Worm (Caenorhabditis elegans) whole organism, mixed stage, embryonic: Measurements from ENCODE around the gene W02F12.8.

Experiments used
- M03D4.4 ChIP-seq: sonication (generic microtip); optimal IDR thresholded peaks from 2 replicates; lab custom pipeline; 2017; ENCODE audit warnings: mild to moderate bottlenecking, missing genetic modification characterization, missing compliant biosample characterization
- ces-1 ChIP-seq: fragments of 150-350 bp; optimal IDR thresholded peaks from 2 replicates; lab custom pipeline; 2014; ENCODE audit warnings: missing biosample characterization, missing genetic modification reagents, missing genetic modification characterization
- drap-1 ChIP-seq: fragments of 200-800 bp; sonication (Bioruptor generic); optimal IDR thresholded peaks from 3 replicates; lab custom pipeline; 2018; ENCODE audit warnings: mild to moderate bottlenecking, missing genetic modification characterization, missing compliant biosample characterization
- elt-1 ChIP-seq: sonication (generic microtip); optimal IDR thresholded peaks from 2 replicates; lab custom pipeline; 2017; ENCODE audit warnings: missing genetic modification characterization, mild to moderate bottlenecking, missing compliant biosample characterization, antibody characterized with exemption, moderate library complexity, borderline replicate concordance; ENCODE audit not compliant: insufficient read depth
- elt-3 ChIP-seq: fragments of 150-350 bp; optimal IDR thresholded peaks from 2 replicates; lab custom pipeline; 2014; ENCODE audit warnings: missing biosample characterization, missing genetic modification characterization
- lin-13 ChIP-seq: fragments of 150-350 bp; optimal IDR thresholded peaks from 2 replicates; lab custom pipeline; 2014; ENCODE audit warnings: missing biosample characterization, missing genetic modification characterization
- lsy-2 ChIP-seq: fragments of 150-350 bp; optimal IDR thresholded peaks from 2 replicates; lab custom pipeline; 2014; ENCODE audit warnings: missing biosample characterization, missing genetic modification characterization
- nhr-12 ChIP-seq: fragments of 150-350 bp; optimal IDR thresholded peaks from 2 replicates; lab custom pipeline; 2014; ENCODE audit warnings: missing biosample characterization, missing genetic modification characterization
- sem-2 ChIP-seq: fragments of 200-800 bp; sonication (Bioruptor generic); optimal IDR thresholded peaks from 2 replicates; lab custom pipeline; 2018; ENCODE audit warnings: mild to moderate bottlenecking, missing genetic modification characterization, missing compliant biosample characterization
- snpc-4 ChIP-seq: fragments of 150-350 bp; optimal IDR thresholded peaks from 2 replicates; lab custom pipeline; 2014; ENCODE audit warnings: missing biosample characterization, missing genetic modification characterization
- sptf-1 ChIP-seq: sonication (generic microtip); optimal IDR thresholded peaks from 2 replicates; lab custom pipeline; 2017; ENCODE audit warnings: mild to moderate bottlenecking, missing genetic modification characterization, moderate library complexity, missing compliant biosample characterization
- unc-39 ChIP-seq: fragments of 150-350 bp; optimal IDR thresholded peaks from 2 replicates; lab custom pipeline; 2014; ENCODE audit warnings: missing biosample characterization, missing genetic modification characterization
- unc-62 ChIP-seq: fragments of 150-350 bp; optimal IDR thresholded peaks from 2 replicates; lab custom pipeline; 2014; ENCODE audit warnings: missing biosample characterization, missing genetic modification reagents, missing genetic modification characterization

DNA sequence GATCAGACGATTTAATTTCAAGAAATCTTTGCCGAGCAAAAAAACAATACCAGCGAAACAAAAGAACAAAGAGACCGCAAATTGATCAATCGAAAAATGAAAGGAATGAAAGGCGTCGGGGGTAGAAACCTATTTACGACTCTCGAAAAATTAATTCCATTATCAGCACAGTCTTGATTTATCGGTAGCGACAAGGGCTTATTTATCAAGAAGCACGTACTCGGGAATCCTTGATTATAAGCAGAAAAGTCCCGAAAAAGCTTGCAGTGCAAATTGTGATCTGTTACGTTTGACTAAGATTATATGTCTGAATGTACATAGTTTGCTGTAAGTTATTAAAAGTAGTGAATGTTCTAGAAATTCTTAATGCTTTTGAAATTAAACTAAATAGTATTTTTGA, 28.0 kb downstream of the W02F12.8 start:
- no peak for TF ChIP-seq ces-1 (GFP tag; lab: Kevin White, UChicago)
- TF ChIP-seq nhr-12, result no peak
- no peak for TF ChIP-seq elt-3 (tag; lab: Kevin White, UChicago)
- TF ChIP-seq unc-39 (tag; lab: Kevin White, UChicago), result no peak
- TF ChIP-seq elt-1, result no peak
- TF ChIP-seq M03D4.4 (tag; lab: Kevin White, UChicago), result no peak
- no peak for TF ChIP-seq lsy-2 (tag; lab: Kevin White, UChicago)
- TF ChIP-seq lin-13 (tag; lab: Kevin White, UChicago), result no peak
- no peak for TF ChIP-seq sptf-1 (tag; lab: Kevin White, UChicago)
- TF ChIP-seq snpc-4, result no peak
- TF ChIP-seq sem-2 (GFP tag; lab: Kevin White, UChicago), result no peak
- no peak for TF ChIP-seq unc-62 (GFP tag; lab: Kevin White, UChicago)
- no peak for TF ChIP-seq drap-1 (GFP tag; lab: Kevin White, UChicago)
